Fruit fly (Drosophila melanogaster): ENCODE measurements around the gene CG11498.

CG11498 gene

dm6 chr3R:30191462-30191874 is 31.2 kb upstream of the CG11498 start:
- TF ChIP-seq HLH3B (GFP tag; IDR thresholded peaks at IDR 0.05) (no peak), gcm (GFP tag; optimal IDR thresholded peaks at IDR 0.05) (no peak), CG16779 (GFP tag; IDR thresholded peaks at IDR 0.05) (no peak), Hsf (GFP tag; optimal IDR thresholded peaks at IDR 0.05) (peak; percentile 31), CG6791 (GFP tag; IDR thresholded peaks at IDR 0.05; ENCODE audit: partially characterized antibody) (no peak), CG10959 (GFP tag; IDR thresholded peaks at IDR 0.05) (no peak), ap (GFP tag; IDR thresholded peaks at IDR 0.05) (no peak), tgo (GFP tag; IDR thresholded peaks at IDR 0.05) (no peak; the same call in 2 of the 3 replicates), CG2202 (tag; optimal IDR thresholded peaks at IDR 0.05) (no peak), HmgZ (tag; optimal IDR thresholded peaks at IDR 0.05) (peak; percentile 8), CG32532 (GFP tag; IDR thresholded peaks at IDR 0.05) (no peak), CG3847 (GFP tag; IDR thresholded peaks at IDR 0.05) (no peak), Asciz (GFP tag; optimal IDR thresholded peaks at IDR 0.05) (no peak), ERR (GFP tag; optimal IDR thresholded peaks at IDR 0.05) (no peak), CG15696 (tag; optimal IDR thresholded peaks at IDR 0.05) (no peak), Mes4 (GFP tag; optimal IDR thresholded peaks at IDR 0.05) (peak; percentile 50), BEAF-32 (GFP tag; optimal IDR thresholded peaks at IDR 0.05) (no peak), Hr39 (optimal IDR thresholded peaks at IDR 0.05) (no peak), Hr3 (GFP tag; optimal IDR thresholded peaks at IDR 0.05) (peak; percentile 32), Usf (GFP tag; optimal IDR thresholded peaks at IDR 0.05) (peak; percentile 7), CG17912 (GFP tag; optimal IDR thresholded peaks at IDR 0.05) (no peak), sob (GFP tag; IDR thresholded peaks at IDR 0.05) (no peak), CG16863 (GFP tag; optimal IDR thresholded peaks at IDR 0.05) (peak; percentile 61), CG12659 (GFP tag; optimal IDR thresholded peaks at IDR 0.05) (peak; percentile 56), CG2116 (GFP tag; optimal IDR thresholded peaks at IDR 0.05) (no peak), CG10979 (tag; optimal IDR thresholded peaks at IDR 0.05) (peak; percentile 36), CG9876 (GFP tag; optimal IDR thresholded peaks at IDR 0.05) (no peak), CG17802 (tag; optimal IDR thresholded peaks at IDR 0.05) (no peak), Bgb (GFP tag; IDR thresholded peaks at IDR 0.05; ENCODE audit: partially characterized antibody) (no peak), tll (GFP tag; optimal IDR thresholded peaks at IDR 0.05) (no peak), Atf3 (GFP tag; optimal IDR thresholded peaks at IDR 0.05) (no peak), Hmr (GFP tag; optimal IDR thresholded peaks at IDR 0.05) (peak; percentile 36), pfk (GFP tag; optimal IDR thresholded peaks at IDR 0.05) (no peak), Nf-YA (GFP tag; IDR thresholded peaks at IDR 0.05) (no peak), zf30C (GFP tag; optimal IDR thresholded peaks at IDR 0.05) (no peak), so (GFP tag; IDR thresholded peaks at IDR 0.05) (no peak), Deaf1 (tag; optimal IDR thresholded peaks at IDR 0.05) (no peak), CG13287 (GFP tag; IDR thresholded peaks at IDR 0.05; ENCODE audit: partially characterized antibody) (no peak), slou (GFP tag; optimal IDR thresholded peaks at IDR 0.05) (peak; percentile 38), hbn (GFP tag; IDR thresholded peaks at IDR 0.05; ENCODE audit: partially characterized antibody) (no peak), her (GFP tag; optimal IDR thresholded peaks at IDR 0.05) (no peak), CG6854 (GFP tag; optimal IDR thresholded peaks at IDR 0.05) (no peak), CG15073 (GFP tag; optimal IDR thresholded peaks at IDR 0.05) (no peak), Oli (tag; optimal IDR thresholded peaks at IDR 0.05) (peak; percentile 69), danr (GFP tag; IDR thresholded peaks at IDR 0.05) (no peak), wek (GFP tag; optimal IDR thresholded peaks at IDR 0.05) (no peak), p53 (GFP tag; optimal IDR thresholded peaks at IDR 0.05) (peak; percentile 10), Dek (tag; optimal IDR thresholded peaks at IDR 0.05) (no peak), ems (GFP tag; optimal IDR thresholded peaks at IDR 0.05) (peak; percentile 3), prd (optimal IDR thresholded peaks at IDR 0.05) (no peak), prd (GFP tag; IDR thresholded peaks at IDR 0.05) (peak; percentile 6; the same call in 1 of the 3 replicates), exex (tag; optimal IDR thresholded peaks at IDR 0.05) (no peak)
